Fruit fly (Drosophila melanogaster) whole organism, adult: ENCODE data around the gene CG13258.

Source experiments
- CG33017 ChIP-seq: fragments of 200-800 bp; sonication (Bioruptor generic); optimal IDR thresholded peaks from 2 replicates; lab custom pipeline; 2018; ENCODE audit warnings: missing biosample characterization, mild to moderate bottlenecking, missing genetic modification characterization, moderate library complexity
- Hr96 ChIP-seq: fragments of 200-800 bp; sonication (Bioruptor generic); optimal IDR thresholded peaks from 2 replicates; lab custom pipeline; 2016; ENCODE audit warnings: missing biosample characterization, missing genetic modification characterization

DNA sequence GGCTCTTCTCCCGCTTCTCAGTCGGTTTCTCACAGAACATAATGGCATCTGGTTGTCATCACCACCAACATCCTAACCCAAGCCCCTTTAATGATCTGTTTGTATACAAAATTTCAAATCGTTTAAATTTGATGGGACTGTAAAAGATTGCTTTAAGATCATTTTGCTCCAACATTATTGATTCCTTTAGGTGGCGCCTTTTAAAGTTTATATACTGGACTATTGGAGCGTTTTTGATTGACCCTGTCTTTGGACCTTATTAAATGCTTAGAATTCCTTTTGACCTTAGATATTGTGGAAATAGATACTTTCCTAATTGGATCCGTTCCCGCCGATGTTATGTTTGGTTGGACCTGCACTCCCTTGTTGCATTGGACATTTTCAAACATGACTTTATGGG lies 47.4 kb upstream of the CG13258 start, which contains the start of gene CG42266:
- no peak for TF ChIP-seq CG33017 (tag; lab: Kevin White, UChicago)
- TF ChIP-seq Hr96: no peak
